Fruit fly (Drosophila melanogaster): ENCODE data around the gene Ilp6.

- TF ChIP-seq Myc (optimal IDR thresholded peaks at IDR 0.05) (no peak), Jra (GFP tag; optimal IDR thresholded peaks at IDR 0.05) (no peak)
Measured at dm6 chrX:2358195-2358594, 23.7 kb upstream of the Ilp6 start.

All from whole organism, wandering third instar larva.